Fruit fly (Drosophila melanogaster) S2 (cell line): ENCODE results near the gene LysE.

Source experiments
- CG8478 ChIP-seq: fragments of >200 bp; optimal IDR thresholded peaks from 2 replicates; lab custom pipeline; 2018
- CTCF ChIP-seq, 2 experiments: fragments of >200 bp; optimal IDR thresholded peaks; 2 replicates each; lab custom pipeline; 2018

- TF ChIP-seq CTCF (optimal IDR thresholded peaks at IDR 0.05; lab: Kevin White, UChicago) (no peak), CG8478 (no peak)
Observed at dm6 chr3L:1238219-1238618, 25.6 kb downstream of the LysE start, which contains the start of gene CG9192.
